Fruit fly (Drosophila melanogaster): Measurements from ENCODE around the gene aurA.

DNA sequence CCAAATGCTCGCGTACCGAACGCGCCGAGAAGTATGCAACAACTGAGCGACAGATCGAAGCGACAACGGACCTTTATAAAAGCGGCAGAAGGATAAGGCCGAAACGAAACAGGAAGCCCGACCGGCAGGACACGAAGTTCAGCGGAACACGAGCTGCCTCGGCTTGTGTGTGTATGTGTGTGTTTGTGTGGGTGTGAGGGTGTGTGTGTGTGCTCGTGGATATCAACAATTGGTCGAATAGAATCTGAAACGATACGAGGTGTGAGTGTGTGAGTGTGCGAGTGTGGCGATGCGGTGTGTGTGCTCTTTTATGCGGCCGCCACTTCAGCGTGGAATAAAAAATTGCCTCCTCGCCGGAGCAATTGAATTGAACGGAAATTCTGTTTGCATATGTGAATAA lies 42.5 kb downstream of the aurA start, which contains the start of gene Tk:
- TF ChIP-seq brk (GFP tag; optimal IDR thresholded peaks at IDR 0.05) (no peak), Abd-B (GFP tag; optimal IDR thresholded peaks at IDR 0.05) (no peak), lola (GFP tag; optimal IDR thresholded peaks at IDR 0.05) (no peak), br (GFP tag; optimal IDR thresholded peaks at IDR 0.05) (no peak), Rel (GFP tag; optimal IDR thresholded peaks at IDR 0.05) (no peak), Rel (tag; optimal IDR thresholded peaks at IDR 0.05) (no peak), Myc (optimal IDR thresholded peaks at IDR 0.05) (no peak), Hr83 (GFP tag; optimal IDR thresholded peaks at IDR 0.05; ENCODE audit: poor library complexity, severe bottlenecking) (no peak), OdsH (GFP tag; optimal IDR thresholded peaks at IDR 0.05) (no peak), fru (GFP tag; optimal IDR thresholded peaks at IDR 0.05) (no peak), usp (GFP tag; optimal IDR thresholded peaks at IDR 0.05) (no peak), foxo (GFP tag; optimal IDR thresholded peaks at IDR 0.05) (no peak), tai (GFP tag; optimal IDR thresholded peaks at IDR 0.05) (no peak), Mio (GFP tag; optimal IDR thresholded peaks at IDR 0.05) (no peak)

Data from whole organism, wandering third instar larva.